Worm (Caenorhabditis elegans): Measurements from ENCODE around the gene C09H10.4.

Gene C09H10.4

DNA sequence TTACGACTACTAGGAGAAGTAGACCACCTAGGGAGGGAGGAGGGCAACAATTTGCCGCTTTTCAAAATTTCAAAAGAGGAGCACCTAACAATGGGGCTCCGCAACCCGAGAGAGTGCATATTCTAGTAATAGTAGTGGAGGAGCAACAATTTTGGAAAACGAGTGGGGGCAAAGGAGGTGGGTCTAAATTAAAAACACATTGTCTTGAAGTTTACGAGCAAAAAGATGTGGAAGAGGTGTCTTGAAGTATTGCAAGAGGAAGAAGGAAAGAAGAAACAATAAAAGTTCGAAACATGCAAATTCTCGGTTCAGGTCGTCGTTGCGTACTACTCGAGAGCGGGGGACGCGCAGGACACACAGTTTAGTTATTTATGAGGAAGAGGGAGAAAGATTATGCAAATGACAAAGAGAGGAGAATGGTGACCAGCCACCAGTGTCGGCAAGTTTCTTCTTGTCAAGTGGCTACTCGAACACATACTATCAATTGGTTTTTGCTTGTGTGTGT lies 35.7 kb upstream of the C09H10.4 start:
- TF ChIP-seq fkh-10 (GFP tag; optimal IDR thresholded peaks at IDR 0.05), result peak; percentile 45
- no peak for TF ChIP-seq pqm-1 (tag; optimal IDR thresholded peaks at IDR 0.05)
- peak; percentile 79 for TF ChIP-seq dsc-1 (tag; optimal IDR thresholded peaks at IDR 0.05)
- TF ChIP-seq fkh-4 (tag; optimal IDR thresholded peaks at IDR 0.05; ENCODE audit: borderline replicate concordance), result peak; percentile 52
- TF ChIP-seq zip-4 (GFP tag; optimal IDR thresholded peaks at IDR 0.05), result no peak
- TF ChIP-seq tlp-1 (tag; optimal IDR thresholded peaks at IDR 0.05), result no peak
- no peak for TF ChIP-seq ztf-11 (tag; optimal IDR thresholded peaks at IDR 0.05)
- TF ChIP-seq nhr-84 (tag; optimal IDR thresholded peaks at IDR 0.05), result no peak
- TF ChIP-seq aha-1 (tag; optimal IDR thresholded peaks at IDR 0.05), result no peak
- no peak for TF ChIP-seq Y116A8C.19 (tag; optimal IDR thresholded peaks at IDR 0.05; ENCODE audit: borderline replicate concordance)
- no peak for TF ChIP-seq tbx-2 (tag; optimal IDR thresholded peaks at IDR 0.05)
- no peak for TF ChIP-seq nhr-90 (tag; optimal IDR thresholded peaks at IDR 0.05; ENCODE audit: poor library complexity)
- TF ChIP-seq nhr-12 (tag; optimal IDR thresholded peaks at IDR 0.05), result no peak
- TF ChIP-seq lin-14 (GFP tag; optimal IDR thresholded peaks at IDR 0.05), result peak; percentile 11

ce11 chrII:11072565-11072964 lies 27.4 kb upstream of the C09H10.4 start:
- TF ChIP-seq nhr-71 (tag; optimal IDR thresholded peaks at IDR 0.05) (no peak), pax-3 (tag; optimal IDR thresholded peaks at IDR 0.05) (no peak), mab-9 (GFP tag; IDR thresholded peaks at IDR 0.05) (no peak), ztf-11 (tag; optimal IDR thresholded peaks at IDR 0.05) (no peak), ceh-90 (tag; optimal IDR thresholded peaks at IDR 0.05) (no peak), jun-1 (tag; optimal IDR thresholded peaks at IDR 0.05) (no peak), efl-1 (optimal IDR thresholded peaks at IDR 0.05) (no peak), efl-1 (GFP tag; optimal IDR thresholded peaks at IDR 0.05 in 1 of 2) (peak in 1 of 2 experiments; percentile 37)

DNA sequence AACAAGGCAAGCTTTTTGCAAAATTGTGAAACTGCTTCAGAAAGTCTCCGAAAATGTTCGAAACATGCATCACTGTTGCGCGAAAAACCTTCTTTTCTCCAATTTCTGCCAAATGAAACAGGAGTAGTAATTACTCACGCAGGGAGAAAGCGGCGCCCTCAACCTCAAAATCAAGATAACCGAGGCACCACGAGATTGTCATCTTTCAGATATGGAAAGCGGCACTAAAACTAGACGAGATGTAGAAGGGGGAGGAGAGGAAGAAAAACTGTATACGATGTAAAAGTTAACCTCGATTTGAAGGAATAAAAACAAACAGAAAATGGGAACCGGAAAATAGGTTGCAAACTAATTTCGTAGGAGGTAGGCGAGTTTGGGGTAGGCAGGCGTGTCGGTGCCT lies 23.4 kb upstream of the C09H10.4 start:
- TF ChIP-seq jun-1 (tag; optimal IDR thresholded peaks at IDR 0.05) (no peak), aha-1 (tag; optimal IDR thresholded peaks at IDR 0.05) (no peak), nhr-85 (tag) (peak; percentile 0), fkh-10 (GFP tag; optimal IDR thresholded peaks at IDR 0.05) (no peak), ceh-8 (GFP tag; optimal IDR thresholded peaks at IDR 0.05) (no peak), tbx-2 (tag; optimal IDR thresholded peaks at IDR 0.05) (no peak), ceh-82 (tag; optimal IDR thresholded peaks at IDR 0.05) (no peak), C04F5.9 (tag; optimal IDR thresholded peaks at IDR 0.05) (no peak), ztf-11 (tag; optimal IDR thresholded peaks at IDR 0.05) (no peak), blmp-1 (tag; optimal IDR thresholded peaks at IDR 0.05) (peak; percentile 57), mab-9 (GFP tag; IDR thresholded peaks at IDR 0.05) (no peak), rnt-1 (tag; optimal IDR thresholded peaks at IDR 0.05) (peak; percentile 35), elt-3 (tag; optimal IDR thresholded peaks at IDR 0.05) (no peak), ceh-88 (GFP tag; IDR thresholded peaks at IDR 0.05) (no peak), nhr-90 (tag; optimal IDR thresholded peaks at IDR 0.05; ENCODE audit: poor library complexity) (no peak), unc-130 (tag; optimal IDR thresholded peaks at IDR 0.05) (no peak), lin-14 (GFP tag; optimal IDR thresholded peaks at IDR 0.05) (peak; percentile 34), sptf-1 (tag; optimal IDR thresholded peaks at IDR 0.05) (no peak), isw-1 (GFP tag; IDR thresholded peaks at IDR 0.05) (no peak), nhr-76 (tag; optimal IDR thresholded peaks at IDR 0.05) (no peak)

- TF ChIP-seq snu-23 (GFP tag; optimal IDR thresholded peaks at IDR 0.05) (no peak), nhr-76 (tag; optimal IDR thresholded peaks at IDR 0.05) (no peak), swsn-7 (tag; optimal IDR thresholded peaks at IDR 0.05) (no peak), ceh-8 (GFP tag; optimal IDR thresholded peaks at IDR 0.05) (no peak), sox-4 (tag; optimal IDR thresholded peaks at IDR 0.05) (no peak), mab-9 (GFP tag; IDR thresholded peaks at IDR 0.05) (no peak), fkh-8 (tag; optimal IDR thresholded peaks at IDR 0.05) (no peak), elt-2 (tag; optimal IDR thresholded peaks at IDR 0.05) (no peak), ceh-88 (GFP tag; IDR thresholded peaks at IDR 0.05) (no peak), lsy-2 (tag; optimal IDR thresholded peaks at IDR 0.05) (no peak), xbp-1 (tag; optimal IDR thresholded peaks at IDR 0.05) (no peak), lin-35 (GFP tag; optimal IDR thresholded peaks at IDR 0.05) (no peak), mep-1 (tag; optimal IDR thresholded peaks at IDR 0.05) (no peak), ceh-90 (tag; optimal IDR thresholded peaks at IDR 0.05) (no peak), unc-86 (tag; optimal IDR thresholded peaks at IDR 0.05) (no peak), lin-14 (GFP tag; optimal IDR thresholded peaks at IDR 0.05) (no peak), fkh-10 (GFP tag; optimal IDR thresholded peaks at IDR 0.05) (no peak), nhr-20 (tag; optimal IDR thresholded peaks at IDR 0.05) (no peak), lin-39 (tag; optimal IDR thresholded peaks at IDR 0.05) (no peak), pag-3 (tag; optimal IDR thresholded peaks at IDR 0.05; ENCODE audit: borderline replicate concordance, insufficient read depth) (no peak)
These were observed 13.2 kb upstream of the C09H10.4 start for ce11 chrII:11086770-11087169.

All from whole organism, L1 larva.